Fruit fly (Drosophila melanogaster): Measurements from ENCODE around the gene hiro.

DNA sequence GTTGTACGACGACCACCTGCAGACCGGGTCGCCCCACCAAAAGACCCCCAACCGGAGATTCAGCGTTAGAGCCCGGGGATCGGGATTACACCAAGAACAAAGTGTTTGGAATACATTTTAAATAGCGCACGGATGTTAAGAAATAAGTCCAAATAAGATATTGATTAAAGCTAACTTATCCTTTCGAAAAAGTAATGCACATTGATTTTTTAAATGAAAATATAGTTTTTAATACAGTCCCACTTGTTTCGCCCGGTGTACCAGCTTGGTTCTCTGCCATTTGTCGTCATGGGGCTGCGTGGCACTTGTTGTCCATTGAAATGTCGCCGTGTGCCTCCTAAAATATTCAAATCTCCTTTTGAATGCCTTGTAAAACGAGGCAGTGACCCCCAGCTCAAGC is 33.3 kb upstream of the hiro start:
- TF ChIP-seq psq (optimal IDR thresholded peaks at IDR 0.05) = no peak
- TF ChIP-seq pan (optimal IDR thresholded peaks at IDR 0.05) = no peak
- TF ChIP-seq EcR (GFP tag; optimal IDR thresholded peaks at IDR 0.05) = no peak
- no peak for TF ChIP-seq Dll (optimal IDR thresholded peaks at IDR 0.05)
- no peak for TF ChIP-seq usp (GFP tag; optimal IDR thresholded peaks at IDR 0.05)
- no peak for TF ChIP-seq CG8478 (optimal IDR thresholded peaks at IDR 0.05)
